Worm (Caenorhabditis elegans) whole organism, L3 larva: ENCODE measurements around the gene T23G7.3.

Source experiments
- R02D3.7 ChIP-seq: fragments of 150-350 bp; optimal IDR thresholded peaks from 2 replicates; lab custom pipeline; 2014; ENCODE audit warnings: missing biosample characterization, missing genetic modification characterization
- ZK546.5 ChIP-seq: sonication (generic microtip); optimal IDR thresholded peaks from 2 replicates; lab custom pipeline; 2017; ENCODE audit warnings: missing biosample characterization, missing genetic modification characterization
- aly-2 ChIP-seq: fragments of 150-350 bp; optimal IDR thresholded peaks from 2 replicates; lab custom pipeline; 2014; ENCODE audit warnings: missing biosample characterization, missing genetic modification characterization
- ama-1 ChIP-seq: fragments of 150-350 bp; optimal IDR thresholded peaks from 2 replicates; lab custom pipeline; 2018
- ceh-16 ChIP-seq: sonication (generic microtip); optimal IDR thresholded peaks from 2 replicates; lab custom pipeline; 2017; ENCODE audit warnings: missing biosample characterization, missing genetic modification characterization
- ceh-28 ChIP-seq: fragments of 150-350 bp; optimal IDR thresholded peaks from 2 replicates; lab custom pipeline; 2014; ENCODE audit warnings: missing biosample characterization, missing genetic modification reagents, missing genetic modification characterization
- ceh-82 ChIP-seq: fragments of 150-350 bp; optimal IDR thresholded peaks from 2 replicates; lab custom pipeline; 2014; ENCODE audit warnings: missing biosample characterization, missing genetic modification characterization
- ceh-9 ChIP-seq: sonication (generic microtip); optimal IDR thresholded peaks from 2 replicates; lab custom pipeline; 2018; ENCODE audit warnings: missing biosample characterization, missing genetic modification characterization
- daf-12 ChIP-seq: fragments of 150-350 bp; optimal IDR thresholded peaks from 2 replicates; lab custom pipeline; 2014; ENCODE audit warnings: missing biosample characterization, missing genetic modification reagents, missing genetic modification characterization
- egl-5 ChIP-seq: fragments of 150-350 bp; optimal IDR thresholded peaks from 2 replicates; lab custom pipeline; 2017; ENCODE audit warnings: missing biosample characterization, missing genetic modification reagents, missing genetic modification characterization, inconsistent platforms
- elt-1 ChIP-seq: fragments of 150-350 bp; optimal IDR thresholded peaks from 2 replicates; lab custom pipeline; 2014; ENCODE audit warnings: missing biosample characterization, missing genetic modification characterization
- elt-2 ChIP-seq: sonication (generic microtip); optimal IDR thresholded peaks from 2 replicates; lab custom pipeline; 2016; ENCODE audit warnings: missing genetic modification reagents, mild to moderate bottlenecking, missing genetic modification characterization, missing compliant biosample characterization
- eor-1 ChIP-seq, 2 experiments: fragments of 150-350 bp; optimal IDR thresholded peaks; 2 replicates each; lab custom pipeline; 2014 to 2018; ENCODE audit warnings: missing biosample characterization in 2 of 2, missing genetic modification characterization in 2 of 2
- fkh-2 ChIP-seq: fragments of 150-350 bp; optimal IDR thresholded peaks from 2 replicates; lab custom pipeline; 2014; ENCODE audit warnings: missing biosample characterization, missing genetic modification reagents, missing genetic modification characterization
- fos-1 ChIP-seq: fragments of 150-350 bp; optimal IDR thresholded peaks from 2 replicates; lab custom pipeline; 2014; ENCODE audit warnings: missing biosample characterization, missing genetic modification characterization
- hmg-11 ChIP-seq: sonication (generic microtip); optimal IDR thresholded peaks from 2 replicates; lab custom pipeline; 2016; ENCODE audit warnings: missing genetic modification characterization, missing compliant biosample characterization
- jun-1 ChIP-seq: fragments of 150-350 bp; optimal IDR thresholded peaks from 2 replicates; lab custom pipeline; 2014; ENCODE audit warnings: missing biosample characterization, missing genetic modification reagents, missing genetic modification characterization
- lsy-12 ChIP-seq: sonication (generic microtip); optimal IDR thresholded peaks from 2 replicates; lab custom pipeline; 2016; ENCODE audit warnings: mild to moderate bottlenecking, missing genetic modification characterization, missing compliant biosample characterization
- mml-1 ChIP-seq: fragments of 150-350 bp; sonication (generic microtip); optimal IDR thresholded peaks from 3 replicates; lab custom pipeline; 2014; ENCODE audit warnings: missing biosample characterization, missing genetic modification characterization
- nhr-12 ChIP-seq: fragments of 150-350 bp; optimal IDR thresholded peaks from 2 replicates; lab custom pipeline; 2014; ENCODE audit warnings: missing biosample characterization, missing genetic modification characterization
- nhr-23 ChIP-seq: fragments of 150-350 bp; optimal IDR thresholded peaks from 2 replicates; lab custom pipeline; 2014; ENCODE audit warnings: missing biosample characterization, missing genetic modification reagents, missing genetic modification characterization
- nhr-237 ChIP-seq: fragments of 150-350 bp; optimal IDR thresholded peaks from 2 replicates; lab custom pipeline; 2014; ENCODE audit warnings: missing biosample characterization, missing genetic modification characterization
- nhr-28 ChIP-seq: fragments of 150-350 bp; optimal IDR thresholded peaks from 2 replicates; lab custom pipeline; 2014; ENCODE audit warnings: missing biosample characterization, missing genetic modification characterization
- nhr-43 ChIP-seq: sonication (generic microtip); optimal IDR thresholded peaks from 2 replicates; lab custom pipeline; 2016; ENCODE audit warnings: mild to moderate bottlenecking, missing genetic modification characterization, missing compliant biosample characterization; ENCODE audit not compliant: poor library complexity, severe bottlenecking
- nhr-67 ChIP-seq: fragments of 150-350 bp; optimal IDR thresholded peaks from 2 replicates; lab custom pipeline; 2014; ENCODE audit warnings: missing biosample characterization, missing genetic modification characterization
- nhr-77 ChIP-seq: fragments of 150-350 bp; optimal IDR thresholded peaks from 2 replicates; lab custom pipeline; 2014; ENCODE audit warnings: missing biosample characterization, missing genetic modification characterization
- pha-4 ChIP-seq: fragments of 150-350 bp; optimal IDR thresholded peaks from 2 replicates; lab custom pipeline; 2014; ENCODE audit warnings: missing biosample characterization, missing genetic modification reagents, missing genetic modification characterization
- pqm-1 ChIP-seq: fragments of 150-350 bp; optimal IDR thresholded peaks from 2 replicates; lab custom pipeline; 2017; ENCODE audit warnings: missing biosample characterization, missing genetic modification characterization, inconsistent platforms
- sea-2 ChIP-seq: fragments of 150-350 bp; sonication (generic microtip); optimal IDR thresholded peaks from 4 replicates; lab custom pipeline; 2014; ENCODE audit warnings: missing biosample characterization, missing genetic modification reagents, missing genetic modification characterization
- unc-62 ChIP-seq: fragments of 150-350 bp; sonication (generic microtip); optimal IDR thresholded peaks from 4 replicates; lab custom pipeline; 2014; ENCODE audit warnings: missing biosample characterization, missing genetic modification reagents, missing genetic modification characterization
- zag-1 ChIP-seq: fragments of 150-350 bp; optimal IDR thresholded peaks from 2 replicates; lab custom pipeline; 2014; ENCODE audit warnings: missing biosample characterization, missing genetic modification characterization
- ztf-11 ChIP-seq: fragments of 150-350 bp; optimal IDR thresholded peaks from 2 replicates; lab custom pipeline; 2014; ENCODE audit warnings: missing biosample characterization, missing genetic modification characterization

The T23G7.3 gene

ce11 chrII:9139172-9139700 is 28.4 kb downstream of the T23G7.3 start, which contains the start of gene Y9C2UA.1:
Gene Y9C2UA.1 (plus strand): TSS chrII:9139650.
- TF ChIP-seq ama-1, result no peak
- TF ChIP-seq nhr-23 (tag; lab: Kevin White, UChicago), result no peak
- TF ChIP-seq nhr-77, result no peak
- no peak for TF ChIP-seq nhr-67 (tag; lab: Kevin White, UChicago)
- TF ChIP-seq sea-2, result no peak
- TF ChIP-seq ztf-11, result no peak
- TF ChIP-seq nhr-43 (tag; lab: Kevin White, UChicago), result no peak
- TF ChIP-seq nhr-237 (tag; lab: Kevin White, UChicago), result no peak

ce11 chrII:9137803-9138202 is 29.8 kb downstream of the T23G7.3 start, which contains the start of gene C16D2.3:
Gene C16D2.3 (plus strand): TSS chrII:9138103.
- TF ChIP-seq pqm-1 (no peak), unc-62 (GFP tag; lab: Kevin White, UChicago) (no peak), aly-2 (tag; lab: Kevin White, UChicago) (no peak), ZK546.5 (tag; lab: Kevin White, UChicago) (no peak), fos-1 (tag; lab: Kevin White, UChicago) (no peak)

- no peak for TF ChIP-seq egl-5 (tag; lab: Kevin White, UChicago)
- no peak for TF ChIP-seq aly-2 (tag; lab: Kevin White, UChicago)
- TF ChIP-seq fos-1 (tag; lab: Kevin White, UChicago), result no peak
- no peak for TF ChIP-seq daf-12 (tag; lab: Kevin White, UChicago)
- TF ChIP-seq nhr-77, result no peak
- TF ChIP-seq mml-1 (tag; lab: Kevin White, UChicago), result no peak
- no peak for TF ChIP-seq unc-62 (GFP tag; lab: Kevin White, UChicago)
- TF ChIP-seq ceh-16, result no peak
Observed at ce11 chrII:9135878-9136277, 31.8 kb downstream of the T23G7.3 start, which contains the start of gene nlp-78. Gene nlp-78 (plus strand): TSS chrII:9136178.

ce11 chrII:9132338-9132737 is 35.3 kb downstream of the T23G7.3 start:
- TF ChIP-seq elt-1 (tag; lab: Kevin White, UChicago) (no peak), nhr-12 (tag; lab: Kevin White, UChicago) (no peak), zag-1 (tag; lab: Kevin White, UChicago) (no peak), jun-1 (no peak), ama-1 (no peak), ceh-82 (tag; lab: Kevin White, UChicago) (no peak), nhr-28 (tag; lab: Kevin White, UChicago) (no peak), daf-12 (tag; lab: Kevin White, UChicago) (no peak), R02D3.7 (tag; lab: Kevin White, UChicago) (no peak), nhr-43 (tag; lab: Kevin White, UChicago) (peak; percentile 12), aly-2 (tag; lab: Kevin White, UChicago) (no peak), ceh-9 (tag; lab: Kevin White, UChicago) (no peak), lsy-12 (peak; percentile 62), fkh-2 (no peak), hmg-11 (tag; lab: Kevin White, UChicago) (no peak), eor-1 (tag; optimal IDR thresholded peaks at IDR 0.05; lab: Kevin White, UChicago) (no peak), ceh-28 (tag; lab: Kevin White, UChicago) (peak; percentile 14)

- TF ChIP-seq nhr-43 (tag; lab: Kevin White, UChicago) (no peak), pha-4 (no peak), fos-1 (tag; lab: Kevin White, UChicago) (no peak), nhr-23 (tag; lab: Kevin White, UChicago) (no peak), ceh-82 (tag; lab: Kevin White, UChicago) (no peak), nhr-67 (tag; lab: Kevin White, UChicago) (no peak), nhr-28 (tag; lab: Kevin White, UChicago) (no peak), daf-12 (tag; lab: Kevin White, UChicago) (no peak), egl-5 (tag; lab: Kevin White, UChicago) (no peak), eor-1 (tag; optimal IDR thresholded peaks at IDR 0.05; lab: Kevin White, UChicago) (no peak), nhr-237 (tag; lab: Kevin White, UChicago) (no peak), elt-2 (no peak)
Observed at ce11 chrII:9131363-9131762, 36.3 kb downstream of the T23G7.3 start, which contains the start of gene C16D2.1. Gene C16D2.1 (plus strand): TSS chrII:9131663.
